Worm (Caenorhabditis elegans): ENCODE data around the gene T12D8.10.

ce11 chrIII:13616793-13617192 lies 25.3 kb downstream of the T12D8.10 start, which contains the start of gene T12D8.9:
- TF ChIP-seq mdt-29 (GFP tag; IDR thresholded peaks at IDR 0.05) (no peak), unc-39 (tag; optimal IDR thresholded peaks at IDR 0.05) (no peak), nhr-77 (tag; optimal IDR thresholded peaks at IDR 0.05) (no peak), snpc-4 (tag; optimal IDR thresholded peaks at IDR 0.05) (no peak), nhr-11 (tag; optimal IDR thresholded peaks at IDR 0.05) (no peak), lir-3 (tag; optimal IDR thresholded peaks at IDR 0.05) (no peak), Y105C5A.15 (GFP tag; IDR thresholded peaks at IDR 0.05) (no peak), R02D3.7 (tag; optimal IDR thresholded peaks at IDR 0.05) (no peak), unc-62 (GFP tag; optimal IDR thresholded peaks at IDR 0.05 in 1 of 2) (peak in 1 of 2 experiments; percentile 78), unc-62 (tag; optimal IDR thresholded peaks at IDR 0.05) (no peak), mep-1 (tag; optimal IDR thresholded peaks at IDR 0.05) (no peak), ces-1 (GFP tag; optimal IDR thresholded peaks at IDR 0.05) (no peak), nhr-76 (tag; optimal IDR thresholded peaks at IDR 0.05) (no peak)

All from whole organism, L4 larva.